Fruit fly (Drosophila melanogaster) whole organism, embryonic: Measurements from ENCODE around the gene Sytbeta.

Experiments used
- Bteb2 ChIP-seq: fragments of 200-800 bp; sonication (Bioruptor generic); optimal IDR thresholded peaks from 2 replicates; lab custom pipeline; 2016; ENCODE audit warnings: missing biosample characterization, missing genetic modification characterization
- CG11504 ChIP-seq: fragments of 200-800 bp; sonication (Bioruptor generic); optimal IDR thresholded peaks from 3 replicates; lab custom pipeline; 2019; ENCODE audit warnings: missing biosample characterization, mild to moderate bottlenecking, missing genetic modification characterization, moderate library complexity
- CG12219 ChIP-seq: fragments of 200-800 bp; sonication (Bioruptor generic); optimal IDR thresholded peaks from 3 replicates; lab custom pipeline; 2018; ENCODE audit warnings: missing biosample characterization, mild to moderate bottlenecking, missing genetic modification characterization
- CG12769 ChIP-seq: fragments of 200-800 bp; sonication (Bioruptor generic); optimal IDR thresholded peaks from 2 replicates; lab custom pipeline; 2019; ENCODE audit warnings: missing biosample characterization, mild to moderate bottlenecking, missing genetic modification characterization, moderate library complexity
- CG2678 ChIP-seq: fragments of 200-800 bp; sonication (Bioruptor generic); optimal IDR thresholded peaks from 3 replicates; lab custom pipeline; 2019; ENCODE audit warnings: missing biosample characterization, mild to moderate bottlenecking, missing genetic modification characterization, moderate library complexity
- CG2875 ChIP-seq: fragments of 200-800 bp; sonication (Bioruptor generic); optimal IDR thresholded peaks from 2 replicates; lab custom pipeline; 2017; ENCODE audit warnings: missing biosample characterization, mild to moderate bottlenecking, missing genetic modification characterization, missing genetic modification reagents
- CG2889 ChIP-seq: fragments of 200-800 bp; sonication (Bioruptor generic); IDR thresholded peaks from 3 replicates; pipeline ENCODE4 v1.3.6; 2022; ENCODE audit warnings: missing biosample characterization, missing genetic modification characterization
- CG30403 ChIP-seq: fragments of 200-800 bp; sonication (Bioruptor generic); optimal IDR thresholded peaks from 3 replicates; lab custom pipeline; 2016; ENCODE audit warnings: missing biosample characterization, missing genetic modification characterization
- CG30431 ChIP-seq: fragments of 200-800 bp; sonication (Bioruptor generic); optimal IDR thresholded peaks from 2 replicates; lab custom pipeline; 2017; ENCODE audit warnings: missing biosample characterization, missing genetic modification characterization
- CG3065 ChIP-seq: fragments of 200-800 bp; sonication (Bioruptor generic); optimal IDR thresholded peaks from 2 replicates; lab custom pipeline; 2016; ENCODE audit warnings: missing biosample characterization, missing genetic modification characterization
- CG31441 ChIP-seq: fragments of 200-800 bp; sonication (Bioruptor generic); IDR thresholded peaks from 2 replicates; pipeline ENCODE4 v1.3.6; 2022; ENCODE audit warnings: missing biosample characterization, missing genetic modification characterization
- CG32532 ChIP-seq: fragments of 200-800 bp; sonication (Bioruptor generic); IDR thresholded peaks from 2 replicates; pipeline ENCODE4 v1.3.6; 2022; ENCODE audit warnings: missing biosample characterization, missing genetic modification characterization
- CG34224 ChIP-seq: fragments of 200-800 bp; sonication (Bioruptor generic); IDR thresholded peaks from 3 replicates; pipeline ENCODE4 v1.3.6; 2022; ENCODE audit warnings: missing biosample characterization, missing genetic modification characterization; ENCODE audit not compliant: partially characterized antibody
- CG42726 ChIP-seq: fragments of 200-800 bp; sonication (Bioruptor generic); IDR thresholded peaks from 2 replicates; pipeline ENCODE4 v1.3.6; 2022; ENCODE audit warnings: missing biosample characterization, missing genetic modification characterization; ENCODE audit not compliant: partially characterized antibody
- CG6813 ChIP-seq: fragments of 200-800 bp; sonication (Bioruptor generic); optimal IDR thresholded peaks from 2 replicates; lab custom pipeline; 2017; ENCODE audit warnings: missing biosample characterization, missing genetic modification characterization, mild to moderate bottlenecking, moderate library complexity, missing genetic modification reagents
- CG7839 ChIP-seq: fragments of 200-800 bp; sonication (Bioruptor generic); optimal IDR thresholded peaks from 3 replicates; lab custom pipeline; 2018; ENCODE audit warnings: missing biosample characterization, mild to moderate bottlenecking, missing genetic modification characterization, moderate library complexity
- CG8290 ChIP-seq, 3 experiments: fragments of 200-800 bp; sonication (Bioruptor generic); optimal IDR thresholded peaks; 2 replicates each; lab custom pipeline; 2016 to 2019; ENCODE audit warnings: missing biosample characterization in 3 of 3, missing genetic modification characterization in 3 of 3, mild to moderate bottlenecking in 2 of 3, moderate library complexity in 1 of 3
- CG8388 ChIP-seq: fragments of 200-800 bp; sonication (Bioruptor generic); optimal IDR thresholded peaks from 2 replicates; lab custom pipeline; 2019; ENCODE audit warnings: missing biosample characterization, mild to moderate bottlenecking, missing genetic modification characterization, moderate library complexity
- CG8924 ChIP-seq: fragments of 200-800 bp; optimal IDR thresholded peaks from 3 replicates; lab custom pipeline; 2019; ENCODE audit warnings: missing biosample characterization, mild to moderate bottlenecking, missing genetic modification characterization, moderate library complexity
- D19B ChIP-seq: fragments of 200-800 bp; sonication (Bioruptor generic); optimal IDR thresholded peaks from 2 replicates; lab custom pipeline; 2017; ENCODE audit warnings: missing biosample characterization, mild to moderate bottlenecking, missing genetic modification characterization
- E2f2 ChIP-seq: fragments of 200-800 bp; sonication (Bioruptor generic); IDR thresholded peaks from 2 replicates; pipeline ENCODE4 v1.3.6; 2022; ENCODE audit warnings: missing biosample characterization, missing genetic modification characterization
- Fer3 ChIP-seq: fragments of 200-800 bp; sonication (Bioruptor generic); optimal IDR thresholded peaks from 2 replicates; lab custom pipeline; 2018; ENCODE audit warnings: missing biosample characterization, mild to moderate bottlenecking, missing genetic modification characterization, moderate library complexity
- H15 ChIP-seq: fragments of 200-800 bp; sonication (Bioruptor generic); IDR thresholded peaks from 3 replicates; pipeline ENCODE4 v1.3.6; 2022; ENCODE audit warnings: missing biosample characterization, missing genetic modification characterization
- Mad ChIP-seq: fragments of 200-800 bp; sonication (Bioruptor generic); optimal IDR thresholded peaks from 2 replicates; lab custom pipeline; 2016; ENCODE audit warnings: missing biosample characterization, missing genetic modification characterization
- Usf ChIP-seq: fragments of 200-800 bp; sonication (Bioruptor generic); optimal IDR thresholded peaks from 2 replicates; lab custom pipeline; 2017; ENCODE audit warnings: missing genotype, missing biosample characterization, missing genetic modification characterization
- Vsx1 ChIP-seq: fragments of 200-800 bp; sonication (Bioruptor generic); optimal IDR thresholded peaks from 2 replicates; lab custom pipeline; 2017; ENCODE audit warnings: missing biosample characterization, mild to moderate bottlenecking, missing genetic modification characterization, missing genetic modification reagents
- YL-1 ChIP-seq: fragments of 200-800 bp; sonication (Bioruptor generic); optimal IDR thresholded peaks from 3 replicates; lab custom pipeline; 2017; ENCODE audit warnings: missing biosample characterization, mild to moderate bottlenecking, missing genetic modification characterization
- ase ChIP-seq: fragments of 200-800 bp; sonication (Bioruptor generic); IDR thresholded peaks from 3 replicates; pipeline ENCODE4 v1.3.6; 2022; ENCODE audit warnings: missing biosample characterization, missing genetic modification characterization
- chn ChIP-seq: fragments of 200-800 bp; sonication (Bioruptor generic); optimal IDR thresholded peaks from 2 replicates; lab custom pipeline; 2016; ENCODE audit warnings: missing biosample characterization, missing genetic modification characterization
- dmrt99B ChIP-seq: fragments of 200-800 bp; sonication (Bioruptor generic); optimal IDR thresholded peaks from 2 replicates; lab custom pipeline; 2018; ENCODE audit warnings: missing biosample characterization, mild to moderate bottlenecking, missing genetic modification characterization, moderate library complexity
- emc ChIP-seq: fragments of 200-800 bp; sonication (Bioruptor generic); optimal IDR thresholded peaks from 2 replicates; lab custom pipeline; 2016; ENCODE audit warnings: missing biosample characterization, missing genetic modification characterization
- esg ChIP-seq: fragments of 200-800 bp; sonication (Bioruptor generic); conservative IDR thresholded peaks from 2 replicates; pipeline ENCODE4 v1.3.6; 2022; ENCODE audit warnings: missing biosample characterization, missing genetic modification characterization
- gro ChIP-seq: fragments of 200-800 bp; sonication (Bioruptor generic); optimal IDR thresholded peaks from 2 replicates; lab custom pipeline; 2016; ENCODE audit warnings: missing biosample characterization, missing genetic modification characterization
- hkb ChIP-seq, 2 experiments: fragments of 200-800 bp in 1 of 2; fragments of >200 bp in 1 of 2; sonication (Bioruptor generic) in 1 of 2; IDR thresholded peaks in 1 of 2; optimal IDR thresholded peaks in 1 of 2; 2 replicates each; pipeline versions ENCODE4 v1.3.6 to Lab custom; 2017 to 2022; ENCODE audit warnings: missing biosample characterization in 1 of 2, missing genetic modification characterization in 1 of 2
- kah ChIP-seq: fragments of 200-800 bp; sonication (Bioruptor generic); optimal IDR thresholded peaks from 2 replicates; lab custom pipeline; 2018; ENCODE audit warnings: missing biosample characterization, mild to moderate bottlenecking, missing genetic modification characterization
- lov ChIP-seq, 2 experiments: fragments of 200-800 bp in 1 of 2; fragments of >200 bp in 1 of 2; sonication (Bioruptor generic) in 1 of 2; IDR thresholded peaks in 1 of 2; optimal IDR thresholded peaks in 1 of 2; 2 replicates in 1 of 2; 3 replicates in 1 of 2; pipeline versions ENCODE4 v1.3.6 to Lab custom; 2017 to 2022; ENCODE audit warnings: missing biosample characterization in 1 of 2, missing genetic modification characterization in 1 of 2
- nom ChIP-seq: fragments of 200-800 bp; sonication (Bioruptor generic); optimal IDR thresholded peaks from 2 replicates; lab custom pipeline; 2017; ENCODE audit warnings: missing biosample characterization, missing genetic modification characterization, mild to moderate bottlenecking, moderate library complexity, missing genetic modification reagents
- prd ChIP-seq, 3 experiments: fragments of >200 bp in 2 of 3; fragments of 200-800 bp in 1 of 3; sonication (Bioruptor generic) in 1 of 3; optimal IDR thresholded peaks in 2 of 3; IDR thresholded peaks in 1 of 3; 2 replicates in 2 of 3; 3 replicates in 1 of 3; pipeline versions ENCODE4 v1.3.6 to Lab custom; 2017 to 2022; ENCODE audit warnings: missing biosample characterization in 1 of 3, missing genetic modification characterization in 1 of 3
- row ChIP-seq: fragments of 200-800 bp; sonication (Bioruptor generic); IDR thresholded peaks from 3 replicates; pipeline ENCODE4 v1.3.6; 2022; ENCODE audit warnings: missing biosample characterization, missing genetic modification characterization
- shn ChIP-seq: fragments of 200-800 bp; sonication (Bioruptor generic); optimal IDR thresholded peaks from 3 replicates; lab custom pipeline; 2016; ENCODE audit warnings: missing biosample characterization, missing genetic modification characterization
- slbo ChIP-seq: fragments of 200-800 bp; sonication (Bioruptor generic); IDR thresholded peaks from 2 replicates; pipeline ENCODE4 v1.3.6; 2022; ENCODE audit warnings: missing biosample characterization, missing genetic modification characterization
- trem ChIP-seq: fragments of 200-800 bp; optimal IDR thresholded peaks from 3 replicates; lab custom pipeline; 2019; ENCODE audit warnings: missing biosample characterization, mild to moderate bottlenecking, missing genetic modification characterization, moderate library complexity
- tup ChIP-seq: fragments of 200-800 bp; sonication (Bioruptor generic); optimal IDR thresholded peaks from 2 replicates; lab custom pipeline; 2016; ENCODE audit warnings: missing biosample characterization, mild to moderate bottlenecking, missing genetic modification characterization, moderate library complexity
- vvl ChIP-seq: fragments of 200-800 bp; sonication (Bioruptor generic); IDR thresholded peaks from 2 replicates; pipeline ENCODE4 v1.3.6; 2022; ENCODE audit warnings: missing biosample characterization, missing genetic modification characterization
- wek ChIP-seq: fragments of 200-800 bp; sonication (Bioruptor generic); optimal IDR thresholded peaks from 3 replicates; lab custom pipeline; 2018; ENCODE audit warnings: missing biosample characterization, mild to moderate bottlenecking, missing genetic modification characterization, moderate library complexity
- yki ChIP-seq: fragments of >200 bp; optimal IDR thresholded peaks from 3 replicates; lab custom pipeline; 2018
- zen2 ChIP-seq: fragments of 200-800 bp; sonication (Bioruptor generic); IDR thresholded peaks from 3 replicates; pipeline ENCODE4 v1.3.6; 2022; ENCODE audit warnings: missing biosample characterization, missing genetic modification characterization; ENCODE audit not compliant: partially characterized antibody

The Sytbeta gene

dm6 chr3L:15107776-15108379, 43.1 kb upstream of the Sytbeta start (continued):
- no peak for TF ChIP-seq lov (optimal IDR thresholded peaks at IDR 0.05; lab: Kevin White, UChicago)
- TF ChIP-seq lov (GFP tag; IDR thresholded peaks at IDR 0.05; lab: Robert Waterston, UW): no peak
- TF ChIP-seq E2f2 (GFP tag; lab: Robert Waterston, UW): no peak
- TF ChIP-seq slbo: no peak
- TF ChIP-seq CG8290 (GFP tag; optimal IDR thresholded peaks at IDR 0.05; lab: Kevin White, UChicago): peak; percentile 21
- TF ChIP-seq CG8290 (tag; optimal IDR thresholded peaks at IDR 0.05; lab: Kevin White, UChicago): no peak
- TF ChIP-seq dmrt99B: no peak
- TF ChIP-seq Bteb2 (GFP tag; lab: Kevin White, UChicago): no peak
- TF ChIP-seq wek: no peak
- peak; percentile 43 for TF ChIP-seq esg (GFP tag; lab: Robert Waterston, UW)
- no peak for TF ChIP-seq emc
- no peak for TF ChIP-seq CG42726 (GFP tag; lab: Robert Waterston, UW)
- no peak for TF ChIP-seq gro (GFP tag; lab: Kevin White, UChicago)
- TF ChIP-seq H15 (GFP tag; lab: Robert Waterston, UW): no peak
- TF ChIP-seq Fer3: no peak
- no peak for TF ChIP-seq tup
- TF ChIP-seq CG12219 (GFP tag; lab: Kevin White, UChicago): no peak
- peak; percentile 70 for TF ChIP-seq CG11504 (tag; lab: Kevin White, UChicago)
- peak; percentile 74 for TF ChIP-seq vvl (GFP tag; lab: Robert Waterston, UW)
- peak; percentile 58 for TF ChIP-seq CG8924 (tag; lab: Kevin White, UChicago)
- TF ChIP-seq prd (optimal IDR thresholded peaks at IDR 0.05; lab: Kevin White, UChicago): no peak
- peak; percentile 58; the same call in 1 of the 3 replicates for TF ChIP-seq prd (GFP tag; IDR thresholded peaks at IDR 0.05; lab: Robert Waterston, UW)
- TF ChIP-seq CG7839 (tag; lab: Kevin White, UChicago): peak; percentile 68
- no peak for TF ChIP-seq CG2889
- TF ChIP-seq CG31441 (GFP tag; lab: Robert Waterston, UW): peak; percentile 75; the same call in 1 of the 2 replicates
- no peak for TF ChIP-seq YL-1
- TF ChIP-seq row (GFP tag; lab: Robert Waterston, UW): peak; percentile 54; the same call in 2 of the 3 replicates
- TF ChIP-seq CG2875 (GFP tag; lab: Kevin White, UChicago): peak; percentile 50
- no peak for TF ChIP-seq CG3065 (GFP tag; lab: Kevin White, UChicago)
- TF ChIP-seq yki (lab: Kevin White, UChicago): no peak
- TF ChIP-seq chn (GFP tag; lab: Kevin White, UChicago): no peak
- TF ChIP-seq Usf: peak; percentile 5
- TF ChIP-seq Vsx1 (GFP tag; lab: Kevin White, UChicago): no peak
- no peak for TF ChIP-seq CG34224 (GFP tag; lab: Robert Waterston, UW)
- peak; percentile 55 for TF ChIP-seq CG30403
- no peak for TF ChIP-seq Mad (GFP tag; lab: Kevin White, UChicago)
- no peak for TF ChIP-seq CG12769 (tag; lab: Kevin White, UChicago)
- no peak for TF ChIP-seq zen2 (GFP tag; lab: Robert Waterston, UW)
- TF ChIP-seq hkb (optimal IDR thresholded peaks at IDR 0.05; lab: Kevin White, UChicago): no peak
- peak; percentile 14; the same call in 1 of the 2 replicates for TF ChIP-seq hkb (GFP tag; IDR thresholded peaks at IDR 0.05; lab: Robert Waterston, UW)
- no peak for TF ChIP-seq ase (GFP tag; lab: Robert Waterston, UW)
- TF ChIP-seq trem: peak; percentile 43
- TF ChIP-seq shn (GFP tag; lab: Kevin White, UChicago): no peak
- 0 out of 2 replicates have a peak, but pooled peaks have one; percentile 20 for TF ChIP-seq CG32532 (GFP tag; lab: Robert Waterston, UW)
- TF ChIP-seq nom (GFP tag; lab: Kevin White, UChicago): peak; percentile 89
- no peak for TF ChIP-seq CG2678 (tag; lab: Kevin White, UChicago)
- TF ChIP-seq CG30431: peak; percentile 14
- no peak for TF ChIP-seq kah (GFP tag; lab: Kevin White, UChicago)
- no peak for TF ChIP-seq D19B (GFP tag; lab: Kevin White, UChicago)
- peak; percentile 69 for TF ChIP-seq CG8388 (GFP tag; lab: Kevin White, UChicago)
- peak; percentile 47 for TF ChIP-seq CG6813 (GFP tag; lab: Kevin White, UChicago)
